Worm (Caenorhabditis elegans) whole organism, early embryonic: ENCODE results near the gene K02C4.3.

Source experiments
- B0310.2 ChIP-seq: sonication (generic microtip); optimal IDR thresholded peaks from 2 replicates; lab custom pipeline; 2016; ENCODE audit warnings: mild to moderate bottlenecking, missing genetic modification characterization, missing compliant biosample characterization
- aly-1 ChIP-seq: sonication (generic microtip); optimal IDR thresholded peaks from 2 replicates; lab custom pipeline; 2016; ENCODE audit warnings: missing genetic modification characterization, missing compliant biosample characterization
- ama-1 ChIP-seq: fragments of 150-350 bp; optimal IDR thresholded peaks from 2 replicates; lab custom pipeline; 2014
- ceh-13 ChIP-seq: fragments of 200-800 bp; sonication (Bioruptor generic); optimal IDR thresholded peaks from 2 replicates; lab custom pipeline; 2018; ENCODE audit warnings: mild to moderate bottlenecking, missing genetic modification characterization, missing compliant biosample characterization
- ets-7 ChIP-seq: sonication (generic microtip); optimal IDR thresholded peaks from 2 replicates; lab custom pipeline; 2016; ENCODE audit warnings: missing genotype, missing genetic modification characterization, missing compliant biosample characterization
- flt-1 ChIP-seq: fragments of 200-800 bp; sonication (Bioruptor generic); IDR thresholded peaks from 2 replicates; pipeline ENCODE4 v1.3.6; 2022; ENCODE audit warnings: missing genetic modification characterization, missing compliant biosample characterization
- hnd-1 ChIP-seq: sonication (generic microtip); optimal IDR thresholded peaks from 2 replicates; lab custom pipeline; 2016; ENCODE audit warnings: missing genetic modification characterization, missing compliant biosample characterization
- sea-1 ChIP-seq: fragments of 200-800 bp; sonication (Bioruptor generic); conservative IDR thresholded peaks from 2 replicates; pipeline ENCODE4 v1.3.6; 2022; ENCODE audit warnings: missing genetic modification characterization, missing compliant biosample characterization
- tbx-11 ChIP-seq: fragments of 200-800 bp; sonication (Bioruptor generic); IDR thresholded peaks from 2 replicates; pipeline ENCODE4 v1.3.6; 2022; ENCODE audit warnings: missing genetic modification characterization, missing compliant biosample characterization
- tbx-37 ChIP-seq: fragments of 200-800 bp; sonication (Bioruptor generic); conservative IDR thresholded peaks from 2 replicates; pipeline ENCODE4 v1.3.6; 2022; ENCODE audit warnings: missing genetic modification reagents, missing genetic modification characterization, missing compliant biosample characterization

ce11 chrII:8059532-8059931, 27.1 kb downstream of the K02C4.3 start:
- no peak for TF ChIP-seq flt-1
- TF ChIP-seq ama-1 = no peak
- TF ChIP-seq hnd-1 (tag; lab: Kevin White, UChicago) = no peak
- no peak for TF ChIP-seq ets-7 (tag; lab: Kevin White, UChicago)
- no peak for TF ChIP-seq sea-1 (GFP tag; lab: Robert Waterston, UW)
- TF ChIP-seq tbx-37 = no peak
- no peak for TF ChIP-seq B0310.2 (tag; lab: Kevin White, UChicago)
- no peak for TF ChIP-seq aly-1
- no peak for TF ChIP-seq ceh-13 (GFP tag; lab: Kevin White, UChicago)
- no peak for TF ChIP-seq tbx-11 (GFP tag; lab: Robert Waterston, UW)
